7 worm cellular contexts compared by ENCODE assay signal in genomic region chrX:11068334-11068733, ce11.
TF ChIP-seq lines count a peak whose summit lies in the region.

apt-9 (plus strand) TSS chrX:11068527.

TF ChIP-seq in whole organism, L1 larva, 84 proteins besides CTCF, POLR2A, EP300 and RAD21:
- TF ChIP-seq Y116A8C.19 (tag; optimal IDR thresholded peaks at IDR 0.05; lab: Kevin White, UChicago; ENCODE audit: borderline replicate concordance): no peak
- TF ChIP-seq fkh-8 (tag; optimal IDR thresholded peaks at IDR 0.05; lab: Kevin White, UChicago): peak; percentile 55
- TF ChIP-seq dsc-1 (tag; optimal IDR thresholded peaks at IDR 0.05; lab: Kevin White, UChicago): no peak
- peak in 1 of 3 experiments; percentile 51 for TF ChIP-seq ceh-82 (tag; optimal IDR thresholded peaks at IDR 0.05; lab: Kevin White, UChicago)
- TF ChIP-seq swsn-7 (tag; optimal IDR thresholded peaks at IDR 0.05; lab: Kevin White, UChicago): peak; percentile 1
- no peak for TF ChIP-seq blmp-1 (tag; optimal IDR thresholded peaks at IDR 0.05; lab: Kevin White, UChicago)
- TF ChIP-seq alr-1 (tag; optimal IDR thresholded peaks at IDR 0.05; lab: Kevin White, UChicago; ENCODE audit: borderline replicate concordance): no peak
- TF ChIP-seq fkh-10 (GFP tag; optimal IDR thresholded peaks at IDR 0.05; lab: Kevin White, UChicago): peak; percentile 56
- peak; percentile 82 for TF ChIP-seq lin-14 (GFP tag; optimal IDR thresholded peaks at IDR 0.05; lab: Kevin White, UChicago)

TF ChIP-seq in whole organism, L2 larva, 48 proteins besides CTCF, POLR2A, EP300 and RAD21 (continues in another document):
- TF ChIP-seq unc-39 (tag; optimal IDR thresholded peaks at IDR 0.05; lab: Kevin White, UChicago) (no peak), egl-27 (tag; optimal IDR thresholded peaks at IDR 0.05; lab: Kevin White, UChicago) (no peak), sma-3 (GFP tag; optimal IDR thresholded peaks at IDR 0.05; lab: Kevin White, UChicago) (no peak), zag-1 (tag; optimal IDR thresholded peaks at IDR 0.05; lab: Kevin White, UChicago) (no peak), unc-55 (GFP tag; optimal IDR thresholded peaks at IDR 0.05; lab: Kevin White, UChicago) (peak; percentile 81), R02D3.7 (tag; optimal IDR thresholded peaks at IDR 0.05; lab: Kevin White, UChicago) (no peak), blmp-1 (tag; optimal IDR thresholded peaks at IDR 0.05; lab: Kevin White, UChicago; ENCODE audit: insufficient read depth) (no peak), peb-1 (tag; optimal IDR thresholded peaks at IDR 0.05; lab: Kevin White, UChicago) (no peak), mdl-1 (tag; optimal IDR thresholded peaks at IDR 0.05; lab: Kevin White, UChicago) (peak in 1 of 2 experiments; percentile 28), nhr-12 (tag; optimal IDR thresholded peaks at IDR 0.05; lab: Kevin White, UChicago) (no peak), F13H6.1 (tag; optimal IDR thresholded peaks at IDR 0.05; lab: Kevin White, UChicago) (no peak), nhr-77 (tag; optimal IDR thresholded peaks at IDR 0.05; lab: Kevin White, UChicago) (no peak), gmeb-1 (tag; optimal IDR thresholded peaks at IDR 0.05; lab: Kevin White, UChicago) (no peak), elt-3 (tag; optimal IDR thresholded peaks at IDR 0.05; lab: Kevin White, UChicago) (no peak)

TF ChIP-seq in whole organism, L3 larva, 47 proteins besides CTCF, POLR2A, EP300 and RAD21:
- peak; percentile 62 for TF ChIP-seq nfya-1 (tag; optimal IDR thresholded peaks at IDR 0.05; lab: Kevin White, UChicago; ENCODE audit: insufficient read depth)
- TF ChIP-seq egl-5 (tag; optimal IDR thresholded peaks at IDR 0.05; lab: Kevin White, UChicago): peak; percentile 2
- no peak for TF ChIP-seq elt-1 (tag; optimal IDR thresholded peaks at IDR 0.05; lab: Kevin White, UChicago)
- no peak for TF ChIP-seq ceh-9 (tag; optimal IDR thresholded peaks at IDR 0.05; lab: Kevin White, UChicago)
- peak; percentile 1 for TF ChIP-seq hmg-11 (tag; optimal IDR thresholded peaks at IDR 0.05; lab: Kevin White, UChicago)
- TF ChIP-seq snpc-4 (tag; optimal IDR thresholded peaks at IDR 0.05; lab: Kevin White, UChicago): peak; percentile 9
- TF ChIP-seq lin-39 (tag; optimal IDR thresholded peaks at IDR 0.05; lab: Kevin White, UChicago): peak; percentile 74
- TF ChIP-seq fkh-10 (GFP tag; optimal IDR thresholded peaks at IDR 0.05; lab: Kevin White, UChicago): peak; percentile 57

TF ChIP-seq in whole organism, L4 larva, 104 proteins besides CTCF, POLR2A, EP300 and RAD21 (continues in another document):
- no peak for TF ChIP-seq nhr-11 (tag; optimal IDR thresholded peaks at IDR 0.05; lab: Kevin White, UChicago)
- peak; percentile 54 for TF ChIP-seq rbr-2 (tag; optimal IDR thresholded peaks at IDR 0.05; lab: Kevin White, UChicago)
- no peak for TF ChIP-seq saeg-2 (GFP tag; IDR thresholded peaks at IDR 0.05; lab: Robert Waterston, UW)
- TF ChIP-seq ceh-20 (GFP tag; IDR thresholded peaks at IDR 0.05; lab: Robert Waterston, UW): peak; percentile 43; the same call in 1 of the 2 replicates
- no peak for TF ChIP-seq dve-1 (tag; optimal IDR thresholded peaks at IDR 0.05; lab: Kevin White, UChicago; ENCODE audit: insufficient read depth)
- TF ChIP-seq unc-130 (GFP tag; optimal IDR thresholded peaks at IDR 0.05; lab: Kevin White, UChicago): no peak
- no peak for TF ChIP-seq dmd-6 (GFP tag; IDR thresholded peaks at IDR 0.05; lab: Robert Waterston, UW)
- peak; percentile 64; the same call in 1 of the 2 replicates for TF ChIP-seq hmg-1.1 (GFP tag; IDR thresholded peaks at IDR 0.05; lab: Robert Waterston, UW)
- TF ChIP-seq lin-29 (GFP tag; IDR thresholded peaks at IDR 0.05; lab: Robert Waterston, UW): no peak
- TF ChIP-seq vab-7 (GFP tag; IDR thresholded peaks at IDR 0.05; lab: Robert Waterston, UW): 0 out of 2 replicates have a peak, but pooled peaks have one; percentile 18
- TF ChIP-seq mdl-1 (tag; optimal IDR thresholded peaks at IDR 0.05; lab: Kevin White, UChicago): peak in 1 of 2 experiments; percentile 26
- TF ChIP-seq nhr-237 (tag; optimal IDR thresholded peaks at IDR 0.05; lab: Kevin White, UChicago): no peak
- TF ChIP-seq dpl-1 (GFP tag; optimal IDR thresholded peaks at IDR 0.05; lab: Kevin White, UChicago): no peak
- TF ChIP-seq lsy-2 (tag; optimal IDR thresholded peaks at IDR 0.05; lab: Kevin White, UChicago): peak in 1 of 2 experiments; percentile 50
- TF ChIP-seq ceh-28 (tag; optimal IDR thresholded peaks at IDR 0.05; lab: Kevin White, UChicago): peak; percentile 16

TF ChIP-seq in whole organism, late embryonic, 69 proteins besides CTCF, POLR2A, EP300 and RAD21:
- TF ChIP-seq ceh-14 (tag; optimal IDR thresholded peaks at IDR 0.05; lab: Kevin White, UChicago) (peak; percentile 3), che-1 (tag; optimal IDR thresholded peaks at IDR 0.05; lab: Kevin White, UChicago) (no peak), ceh-31 (tag; optimal IDR thresholded peaks at IDR 0.05; lab: Kevin White, UChicago) (peak; percentile 10), unc-3 (GFP tag; conservative IDR thresholded peaks at IDR 0.05; lab: Robert Waterston, UW) (no peak), unc-3 (tag; optimal IDR thresholded peaks at IDR 0.05; lab: Kevin White, UChicago) (no peak), pha-4 (tag; optimal IDR thresholded peaks at IDR 0.05; lab: Kevin White, UChicago) (no peak), ceh-48 (tag; optimal IDR thresholded peaks at IDR 0.05; lab: Kevin White, UChicago) (peak; percentile 65), unc-42 (tag; optimal IDR thresholded peaks at IDR 0.05; lab: Kevin White, UChicago) (peak; percentile 43), zip-5 (tag; optimal IDR thresholded peaks at IDR 0.05; lab: Kevin White, UChicago) (no peak)

TF ChIP-seq in whole organism, mixed stage, embryonic, 35 proteins besides CTCF, POLR2A, EP300 and RAD21:
- TF ChIP-seq zip-8 (tag; optimal IDR thresholded peaks at IDR 0.05; lab: Kevin White, UChicago) (no peak), lin-13 (tag; optimal IDR thresholded peaks at IDR 0.05; lab: Kevin White, UChicago) (no peak), ces-1 (GFP tag; optimal IDR thresholded peaks at IDR 0.05; lab: Kevin White, UChicago) (peak; percentile 52)
TF ChIP-seq in whole organism, mixed stage, embryonic: peak in this region for 1.

TF ChIP-seq in whole organism, young adult, 124 proteins besides CTCF, POLR2A, EP300 and RAD21:
- TF ChIP-seq F33H1.4 (GFP tag; IDR thresholded peaks at IDR 0.05; lab: Robert Waterston, UW) (no peak), K12H6.12 (tag; optimal IDR thresholded peaks at IDR 0.05; lab: Kevin White, UChicago) (peak; percentile 20), zfh-2 (GFP tag; conservative IDR thresholded peaks at IDR 0.05; lab: Robert Waterston, UW) (peak; percentile 59), xnd-1 (tag; optimal IDR thresholded peaks at IDR 0.05; lab: Kevin White, UChicago) (no peak), rec-8 (tag; optimal IDR thresholded peaks at IDR 0.05; lab: Kevin White, UChicago) (no peak), egrh-3 (GFP tag; IDR thresholded peaks at IDR 0.05; lab: Robert Waterston, UW) (no peak), pbrm-1 (GFP tag; IDR thresholded peaks at IDR 0.05; lab: Robert Waterston, UW) (no peak), C17E4.6 (GFP tag; IDR thresholded peaks at IDR 0.05; lab: Robert Waterston, UW) (no peak), madf-8 (GFP tag; conservative IDR thresholded peaks at IDR 0.05; lab: Robert Waterston, UW) (no peak), madf-3 (GFP tag; IDR thresholded peaks at IDR 0.05; lab: Robert Waterston, UW) (no peak)
